Worm (Caenorhabditis elegans): ENCODE measurements around the gene C02B10.3.

Gene C02B10.3

DNA sequence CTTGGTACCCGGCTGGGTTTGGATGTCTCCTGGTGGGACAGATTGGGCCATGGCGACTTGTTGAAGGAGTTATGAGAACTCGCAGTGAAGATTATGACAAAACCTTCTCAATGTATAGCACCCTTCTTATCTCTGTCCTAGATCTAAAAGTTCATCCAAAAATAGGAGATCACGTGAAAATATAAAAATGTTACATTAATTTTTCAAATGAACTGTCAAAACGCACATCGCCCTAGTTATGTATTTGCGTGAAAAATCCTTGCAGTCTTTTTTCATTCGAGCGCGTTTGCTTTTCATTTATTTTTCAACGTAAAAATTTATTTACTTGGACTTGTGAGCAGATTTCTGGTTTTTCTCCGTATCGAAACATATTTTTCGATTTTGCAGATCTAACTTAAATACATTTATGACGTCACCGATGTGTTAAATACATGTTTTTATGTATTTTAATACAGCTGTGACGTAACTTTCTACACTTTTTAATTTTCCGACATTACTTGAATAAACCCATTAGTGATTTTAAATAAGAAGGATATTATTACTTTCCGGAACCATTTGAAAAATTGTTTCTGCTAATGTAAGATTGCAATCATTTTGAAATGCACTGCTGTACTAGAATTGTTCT, 47.0 kb downstream of the C02B10.3 start, which contains the start of gene msp-55:
TSS of gene msp-55 (minus strand) at position 51 of the 625 bp plus-strand sequence.
- TF ChIP-seq hlh-4 (tag; optimal IDR thresholded peaks at IDR 0.05) (no peak), jun-1 (tag; optimal IDR thresholded peaks at IDR 0.05) (no peak), nhr-76 (tag; optimal IDR thresholded peaks at IDR 0.05) (no peak), egl-13 (tag; optimal IDR thresholded peaks at IDR 0.05) (no peak), tbx-2 (tag; optimal IDR thresholded peaks at IDR 0.05) (no peak), ceh-82 (tag; optimal IDR thresholded peaks at IDR 0.05) (no peak), efl-1 (optimal IDR thresholded peaks at IDR 0.05) (no peak), efl-1 (GFP tag; optimal IDR thresholded peaks at IDR 0.05 in 1 of 2) (no peak), dsc-1 (tag; optimal IDR thresholded peaks at IDR 0.05) (no peak)

DNA sequence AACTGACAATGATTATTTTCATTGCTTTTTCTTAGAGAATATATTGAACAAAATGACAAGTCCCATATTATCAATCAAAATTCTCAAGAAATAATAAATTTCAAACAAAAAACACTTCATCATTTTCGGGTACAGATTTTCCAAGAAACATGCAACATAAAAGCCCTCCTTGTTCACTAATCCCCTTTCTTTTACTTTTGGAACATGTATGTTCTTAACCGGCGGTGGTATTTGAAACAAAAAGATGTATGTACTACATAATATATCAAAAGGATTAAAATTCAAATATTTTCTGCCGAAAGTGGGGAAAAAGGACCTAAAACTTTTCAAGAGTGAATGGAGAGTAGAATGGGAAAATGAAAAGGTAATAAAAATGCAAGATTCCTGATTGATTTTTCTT, 48.8 kb downstream of the C02B10.3 start:
- TF ChIP-seq C16A3.4 (tag; optimal IDR thresholded peaks at IDR 0.05), result no peak
- no peak for TF ChIP-seq efl-3 (GFP tag; optimal IDR thresholded peaks at IDR 0.05)
- peak; percentile 48; the same call in 1 of the 2 replicates for TF ChIP-seq mab-9 (GFP tag; IDR thresholded peaks at IDR 0.05)
- no peak for TF ChIP-seq snpc-4 (tag; optimal IDR thresholded peaks at IDR 0.05)
- no peak for TF ChIP-seq sup-37 (GFP tag; optimal IDR thresholded peaks at IDR 0.05)
- TF ChIP-seq xbp-1 (tag; optimal IDR thresholded peaks at IDR 0.05), result no peak
- no peak for TF ChIP-seq ceh-8 (GFP tag; optimal IDR thresholded peaks at IDR 0.05)
- TF ChIP-seq unc-30 (tag; optimal IDR thresholded peaks at IDR 0.05), result peak; percentile 62

- TF ChIP-seq vab-15 (tag; optimal IDR thresholded peaks at IDR 0.05) (no peak), nhr-85 (tag) (no peak), sup-37 (GFP tag; optimal IDR thresholded peaks at IDR 0.05) (no peak), sptf-1 (tag; optimal IDR thresholded peaks at IDR 0.05) (no peak), isw-1 (GFP tag; IDR thresholded peaks at IDR 0.05) (no peak), Y116A8C.19 (tag; optimal IDR thresholded peaks at IDR 0.05; ENCODE audit: borderline replicate concordance) (no peak), mef-2 (tag; optimal IDR thresholded peaks at IDR 0.05) (no peak), fkh-8 (tag; optimal IDR thresholded peaks at IDR 0.05) (no peak), sox-4 (tag; optimal IDR thresholded peaks at IDR 0.05) (no peak), fkh-4 (tag; optimal IDR thresholded peaks at IDR 0.05; ENCODE audit: borderline replicate concordance) (no peak), nhr-71 (tag; optimal IDR thresholded peaks at IDR 0.05) (no peak), snpc-4 (tag; optimal IDR thresholded peaks at IDR 0.05) (no peak), rnt-1 (tag; optimal IDR thresholded peaks at IDR 0.05) (no peak), efl-1 (optimal IDR thresholded peaks at IDR 0.05) (no peak), efl-1 (GFP tag; optimal IDR thresholded peaks at IDR 0.05 in 1 of 2) (no peak), zip-4 (GFP tag; optimal IDR thresholded peaks at IDR 0.05) (no peak), fkh-10 (GFP tag; optimal IDR thresholded peaks at IDR 0.05) (no peak), C04F5.9 (tag; optimal IDR thresholded peaks at IDR 0.05) (no peak)
Observed at ce11 chrIV:5045389-5045788, 57.7 kb downstream of the C02B10.3 start, which contains the start of gene hot-9. TSS of gene hot-9 (minus strand) at chrIV:5045489.

Measured in whole organism, L1 larva.